Fruit fly (Drosophila melanogaster) Kc167 (cell line): ENCODE data around the gene Dop1R2.

Experiments
- Myc ChIP-seq: fragments of >200 bp; optimal IDR thresholded peaks from 2 replicates; lab custom pipeline; 2017; ENCODE audit warnings: missing external identifiers
- Sin3A ChIP-seq: fragments of >200 bp; optimal IDR thresholded peaks from 2 replicates; lab custom pipeline; 2018; ENCODE audit warnings: missing external identifiers
- h ChIP-seq: fragments of >200 bp; optimal IDR thresholded peaks from 3 replicates; lab custom pipeline; 2018; ENCODE audit warnings: missing external identifiers
- insv ChIP-seq: fragments of >200 bp; optimal IDR thresholded peaks from 3 replicates; lab custom pipeline; 2018; ENCODE audit warnings: missing external identifiers
- psq ChIP-seq: fragments of >200 bp; optimal IDR thresholded peaks from 2 replicates; lab custom pipeline; 2017; ENCODE audit warnings: missing external identifiers
- ttk ChIP-seq: sonication (Bioruptor generic); optimal IDR thresholded peaks from 2 replicates; lab custom pipeline; 2017; ENCODE audit warnings: missing external identifiers

Dop1R2 gene

DNA sequence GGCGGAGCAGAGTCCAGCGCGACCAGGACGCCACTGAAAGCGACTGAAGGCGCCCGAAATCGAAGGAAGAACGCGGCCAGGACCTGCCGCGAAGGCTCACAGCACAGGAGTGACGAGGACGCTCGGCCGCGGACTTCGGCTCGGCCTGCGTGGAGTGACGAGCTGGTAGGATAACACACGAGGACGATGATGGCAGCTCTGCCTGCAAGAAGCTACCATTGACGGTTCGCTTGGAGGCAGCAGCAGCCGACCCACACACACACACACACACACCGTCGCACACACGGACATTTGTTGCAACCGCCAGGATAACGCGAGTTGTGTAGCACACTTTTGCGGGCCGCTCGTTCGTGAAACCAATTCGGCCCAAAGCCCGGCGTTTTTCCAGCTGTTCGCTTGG, at the start of gene Dop1R2:
TSS of gene Dop1R2 (minus strand) at position 35 of the 400 bp plus-strand sequence.
- no peak for TF ChIP-seq insv (lab: Kevin White, UChicago)
- no peak for TF ChIP-seq Myc (lab: Kevin White, UChicago)
- no peak for TF ChIP-seq ttk (lab: Kevin White, UChicago)
- TF ChIP-seq Sin3A (lab: Kevin White, UChicago): no peak
- no peak for TF ChIP-seq h (lab: Kevin White, UChicago)
- TF ChIP-seq psq (lab: Kevin White, UChicago): no peak

DNA sequence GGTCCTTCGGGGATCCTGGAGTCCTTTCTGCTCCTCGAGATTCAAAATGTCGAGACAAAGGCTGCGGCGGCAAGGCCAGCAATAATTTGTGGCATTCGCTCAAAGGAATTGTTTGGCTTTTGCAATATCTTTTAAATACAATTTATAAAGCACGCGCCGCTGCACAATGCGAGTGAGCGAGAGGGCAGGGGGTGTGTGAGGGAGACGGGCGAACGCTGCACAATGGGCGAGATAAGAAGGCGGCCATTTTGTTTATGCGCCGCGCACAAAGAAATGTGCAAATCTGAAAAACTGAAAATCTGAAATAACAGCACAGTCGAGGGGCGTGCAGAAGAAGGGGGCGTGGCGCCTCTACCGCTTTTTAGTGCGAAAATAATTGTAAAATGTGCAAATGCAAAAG, 48.5 kb upstream of the Dop1R2 start:
- TF ChIP-seq h (lab: Kevin White, UChicago): no peak
- TF ChIP-seq ttk (lab: Kevin White, UChicago): no peak
- no peak for TF ChIP-seq Myc (lab: Kevin White, UChicago)
- no peak for TF ChIP-seq insv (lab: Kevin White, UChicago)
- no peak for TF ChIP-seq psq (lab: Kevin White, UChicago)
- no peak for TF ChIP-seq Sin3A (lab: Kevin White, UChicago)

DNA sequence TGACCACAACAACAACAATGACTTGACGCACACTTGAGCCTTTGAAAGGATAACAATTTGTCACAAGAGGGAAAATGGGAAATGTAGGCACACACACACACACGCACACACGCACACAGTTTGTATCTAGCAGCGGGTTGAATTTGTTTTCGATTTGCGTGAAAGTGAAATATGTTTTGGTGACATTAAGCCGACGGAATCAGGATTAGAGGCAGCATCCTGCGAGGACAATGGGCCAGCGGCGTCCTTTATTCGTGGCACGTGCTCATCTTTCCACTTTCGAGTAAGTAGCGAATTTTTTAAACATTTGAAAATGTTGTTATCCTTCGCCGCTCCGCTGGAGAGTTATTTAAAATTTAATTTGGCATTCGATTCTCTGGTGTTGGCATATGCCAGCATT, 47.5 kb upstream of the Dop1R2 start:
- TF ChIP-seq ttk (lab: Kevin White, UChicago): no peak
- no peak for TF ChIP-seq h (lab: Kevin White, UChicago)
- no peak for TF ChIP-seq Sin3A (lab: Kevin White, UChicago)
- TF ChIP-seq insv (lab: Kevin White, UChicago): no peak
- TF ChIP-seq Myc (lab: Kevin White, UChicago): no peak
- TF ChIP-seq psq (lab: Kevin White, UChicago): no peak

DNA sequence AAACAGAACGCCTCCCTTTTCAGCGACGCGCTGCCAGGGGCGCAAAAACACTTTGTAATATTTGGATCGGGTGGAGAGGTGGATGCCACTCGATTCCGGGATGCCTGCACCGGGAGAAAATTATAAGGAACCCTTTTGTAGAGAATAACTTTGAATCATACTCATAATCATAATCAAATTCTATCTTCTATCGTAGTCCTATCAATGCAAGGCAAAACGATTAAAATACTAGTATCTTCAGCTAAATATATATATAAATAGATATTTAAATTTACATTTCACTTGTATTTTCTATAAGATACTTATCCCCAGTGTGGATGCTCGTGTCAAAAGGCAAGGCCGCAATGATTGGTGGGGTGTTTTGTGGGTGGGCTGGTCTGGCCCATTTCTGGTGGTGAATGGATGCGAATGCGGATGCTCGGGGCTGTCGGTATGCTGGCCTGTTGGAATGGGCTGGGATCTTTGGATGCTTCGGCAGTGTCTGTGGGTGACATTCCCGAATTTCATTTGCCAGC, 46.1 kb upstream of the Dop1R2 start:
- no peak for TF ChIP-seq Myc (lab: Kevin White, UChicago)
- no peak for TF ChIP-seq psq (lab: Kevin White, UChicago)
- TF ChIP-seq h (lab: Kevin White, UChicago): no peak
- TF ChIP-seq ttk (lab: Kevin White, UChicago): no peak
- TF ChIP-seq insv (lab: Kevin White, UChicago): no peak
- TF ChIP-seq Sin3A (lab: Kevin White, UChicago): no peak

DNA sequence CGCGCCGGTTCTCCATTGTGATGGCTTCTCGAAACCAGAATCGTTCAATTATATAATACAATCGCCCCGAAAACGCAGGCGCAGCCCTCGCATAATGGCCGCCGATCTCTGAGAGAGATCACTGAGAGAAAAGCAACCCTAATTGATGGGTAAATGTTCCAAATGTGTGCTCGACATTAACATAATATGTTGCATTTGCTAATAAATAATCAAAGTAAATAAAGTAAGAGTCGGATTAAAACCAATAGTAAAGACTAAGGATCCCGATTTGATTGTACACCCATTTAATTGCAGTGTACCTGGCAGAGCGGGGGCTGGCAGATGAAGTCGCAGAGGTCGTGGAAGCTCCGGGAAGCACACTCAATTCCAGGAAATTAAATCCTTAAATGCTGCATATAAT, 44.8 kb upstream of the Dop1R2 start:
- no peak for TF ChIP-seq Sin3A (lab: Kevin White, UChicago)
- no peak for TF ChIP-seq Myc (lab: Kevin White, UChicago)
- TF ChIP-seq insv (lab: Kevin White, UChicago): no peak
- no peak for TF ChIP-seq ttk (lab: Kevin White, UChicago)
- TF ChIP-seq h (lab: Kevin White, UChicago): no peak
- no peak for TF ChIP-seq psq (lab: Kevin White, UChicago)

DNA sequence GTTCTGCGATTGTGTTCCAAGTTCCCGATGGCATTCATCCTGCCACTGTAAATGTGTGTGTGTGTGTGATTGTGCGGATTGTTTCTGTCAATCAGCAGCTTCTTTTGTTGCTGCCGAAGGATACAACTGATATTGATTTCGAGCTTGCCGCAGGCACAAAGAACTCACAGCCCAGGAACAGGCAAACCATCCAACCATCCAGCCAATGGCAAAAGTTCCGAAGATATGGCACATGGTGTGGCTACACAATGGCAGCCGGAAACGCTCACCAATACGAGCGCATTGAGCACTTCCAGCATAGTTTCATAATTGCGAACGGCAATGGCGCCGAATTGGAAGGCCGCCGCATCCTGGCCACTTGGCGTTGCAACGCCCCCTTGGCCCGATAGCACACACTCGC, 42.0 kb upstream of the Dop1R2 start:
- TF ChIP-seq Myc (lab: Kevin White, UChicago): no peak
- no peak for TF ChIP-seq insv (lab: Kevin White, UChicago)
- TF ChIP-seq psq (lab: Kevin White, UChicago): no peak
- no peak for TF ChIP-seq h (lab: Kevin White, UChicago)
- TF ChIP-seq Sin3A (lab: Kevin White, UChicago): no peak

DNA sequence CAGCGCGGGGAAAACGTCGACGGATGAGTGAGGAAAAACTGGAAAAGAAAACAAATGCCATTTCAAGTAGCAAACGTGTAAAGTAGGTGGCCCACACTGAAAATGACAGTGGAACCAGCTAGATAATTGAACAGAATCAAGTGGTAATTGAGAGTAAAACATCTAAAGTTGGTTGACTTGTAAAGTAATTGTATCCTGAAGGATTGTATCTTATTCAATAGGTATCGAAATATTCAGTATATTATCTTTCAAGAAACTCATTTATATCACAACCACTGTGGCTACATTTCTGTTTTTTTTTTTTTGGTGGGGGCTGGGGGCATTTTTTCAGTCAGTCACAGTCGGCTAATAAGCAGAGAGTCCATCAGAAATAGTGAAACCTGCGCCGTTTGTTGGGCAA, 39.4 kb upstream of the Dop1R2 start:
- TF ChIP-seq ttk (lab: Kevin White, UChicago): no peak
- TF ChIP-seq h (lab: Kevin White, UChicago): no peak
- no peak for TF ChIP-seq Sin3A (lab: Kevin White, UChicago)
- TF ChIP-seq psq (lab: Kevin White, UChicago): no peak
- TF ChIP-seq Myc (lab: Kevin White, UChicago): no peak
- no peak for TF ChIP-seq insv (lab: Kevin White, UChicago)

DNA sequence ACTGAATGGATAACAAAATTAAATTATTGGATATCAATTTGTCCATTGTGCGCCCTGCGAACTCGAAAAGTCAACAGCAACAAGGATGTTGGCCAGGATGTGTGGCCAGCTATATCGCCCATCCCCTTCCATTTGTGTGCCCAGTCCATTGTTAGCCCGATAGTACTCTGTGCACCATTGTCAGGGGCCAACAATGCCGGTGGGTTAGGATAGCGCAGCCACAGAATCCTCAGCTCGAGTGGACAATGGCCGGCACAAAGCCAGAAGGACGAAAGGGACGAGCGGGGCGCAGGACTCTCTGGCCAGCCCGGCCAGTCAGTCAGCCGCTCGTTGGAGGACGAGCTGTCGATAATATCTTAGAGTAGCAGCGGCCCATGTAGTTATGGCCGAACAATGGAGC, 38.1 kb upstream of the Dop1R2 start:
- TF ChIP-seq h (lab: Kevin White, UChicago) (no peak), psq (lab: Kevin White, UChicago) (no peak), insv (lab: Kevin White, UChicago) (no peak), Sin3A (lab: Kevin White, UChicago) (no peak), ttk (lab: Kevin White, UChicago) (no peak), Myc (lab: Kevin White, UChicago) (no peak)

DNA sequence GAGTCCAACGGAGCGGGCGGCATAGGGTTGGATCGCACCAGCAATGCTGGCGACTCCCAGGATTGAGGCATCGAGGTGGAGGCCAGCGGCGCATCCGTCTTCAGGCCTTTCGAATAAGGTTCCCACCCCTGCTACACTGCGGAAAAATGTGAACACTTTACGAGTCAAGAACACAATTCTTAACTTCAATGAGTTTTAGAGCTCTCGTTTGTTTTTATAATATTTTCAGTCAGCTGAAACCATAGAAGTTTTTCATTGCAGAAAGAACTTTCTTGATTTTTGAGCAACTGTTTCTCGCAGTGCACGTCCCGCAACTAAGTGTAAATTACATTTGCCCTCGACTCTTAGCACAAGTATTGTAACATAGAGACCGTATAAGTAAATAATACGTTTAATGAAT, 36.6 kb upstream of the Dop1R2 start:
- TF ChIP-seq h (lab: Kevin White, UChicago) (no peak), Myc (lab: Kevin White, UChicago) (no peak), ttk (lab: Kevin White, UChicago) (no peak), psq (lab: Kevin White, UChicago) (no peak), insv (lab: Kevin White, UChicago) (no peak), Sin3A (lab: Kevin White, UChicago) (no peak)

DNA sequence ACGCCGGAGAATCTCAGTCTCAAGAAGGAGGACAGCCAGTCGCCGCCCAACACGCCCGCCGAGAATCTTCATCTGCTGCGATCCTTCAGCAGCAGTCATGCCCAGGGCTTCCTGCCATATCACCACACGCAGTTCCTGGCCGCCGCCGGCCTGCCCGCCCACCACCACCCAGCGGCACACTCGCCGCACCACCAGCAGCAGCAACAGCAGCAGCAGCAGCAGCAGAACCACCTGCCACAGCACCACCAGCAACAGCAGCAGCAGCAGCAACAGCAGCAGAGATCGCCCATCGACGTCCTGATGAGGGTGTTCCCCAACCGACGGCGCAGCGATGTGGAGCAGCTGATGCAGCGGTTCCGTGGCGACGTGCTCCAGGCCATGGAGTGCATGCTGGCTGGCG, 36.0 kb upstream of the Dop1R2 start:
- TF ChIP-seq insv (lab: Kevin White, UChicago) (no peak), Sin3A (lab: Kevin White, UChicago) (no peak), Myc (lab: Kevin White, UChicago) (no peak), h (lab: Kevin White, UChicago) (no peak), ttk (lab: Kevin White, UChicago) (no peak)

DNA sequence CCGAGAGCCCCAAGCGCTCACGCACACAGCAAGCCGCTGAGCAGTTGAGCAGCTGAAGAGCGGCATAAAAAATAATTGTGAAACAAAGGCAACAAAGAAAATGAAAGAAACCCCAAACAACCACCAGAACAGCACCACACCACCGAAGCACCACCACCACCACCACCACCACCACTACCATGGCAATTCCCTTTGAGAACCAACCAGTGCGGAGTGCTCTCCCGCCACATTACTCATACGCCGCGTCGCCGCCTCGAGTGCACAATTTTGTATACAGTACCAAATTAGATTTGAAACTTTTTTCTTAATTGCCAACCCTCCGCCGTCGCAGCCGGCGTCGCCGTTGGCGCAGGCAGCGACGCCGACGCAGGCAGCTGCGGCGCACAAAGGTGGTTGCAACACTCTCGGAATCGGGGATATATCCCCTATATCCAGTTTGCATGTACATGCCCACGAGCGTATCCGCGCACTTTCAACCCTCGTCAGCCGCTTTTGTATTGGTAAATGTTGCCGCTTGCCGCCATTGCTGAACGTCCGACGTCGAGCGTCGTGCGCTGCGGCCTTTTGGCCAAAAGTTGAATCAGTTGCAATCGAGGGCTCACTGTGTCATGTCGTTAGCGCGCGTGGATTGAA, 32.3 kb upstream of the Dop1R2 start, which contains the start of gene dmrt99B:
TSS of gene dmrt99B (plus strand) at position 583 of the 633 bp plus-strand sequence.
- TF ChIP-seq ttk (lab: Kevin White, UChicago) (no peak), psq (lab: Kevin White, UChicago) (no peak), insv (lab: Kevin White, UChicago) (no peak), h (lab: Kevin White, UChicago) (no peak), Sin3A (lab: Kevin White, UChicago) (no peak), Myc (lab: Kevin White, UChicago) (no peak)
